Worm (Caenorhabditis elegans) whole organism, mixed stage, embryonic: ENCODE results near the gene fbxa-182.

Experiments
- M03D4.4 ChIP-seq: sonication (generic microtip); optimal IDR thresholded peaks from 2 replicates; lab custom pipeline; 2017; ENCODE audit warnings: mild to moderate bottlenecking, missing genetic modification characterization, missing compliant biosample characterization
- drap-1 ChIP-seq: fragments of 200-800 bp; sonication (Bioruptor generic); optimal IDR thresholded peaks from 3 replicates; lab custom pipeline; 2018; ENCODE audit warnings: mild to moderate bottlenecking, missing genetic modification characterization, missing compliant biosample characterization
- lsy-2 ChIP-seq: fragments of 150-350 bp; optimal IDR thresholded peaks from 2 replicates; lab custom pipeline; 2014; ENCODE audit warnings: missing biosample characterization, missing genetic modification characterization
- mep-1 ChIP-seq: fragments of 150-350 bp; optimal IDR thresholded peaks from 2 replicates; lab custom pipeline; 2017; ENCODE audit warnings: missing biosample characterization, missing genetic modification reagents, missing genetic modification characterization, inconsistent platforms
- mls-2 ChIP-seq: sonication (generic microtip); optimal IDR thresholded peaks from 2 replicates; lab custom pipeline; 2016; ENCODE audit warnings: mild to moderate bottlenecking, missing genetic modification characterization, moderate library complexity, missing compliant biosample characterization
- nhr-76 ChIP-seq: sonication (generic microtip); optimal IDR thresholded peaks from 2 replicates; lab custom pipeline; 2017; ENCODE audit warnings: missing biosample characterization, missing genetic modification characterization
- pha-4 ChIP-seq: fragments of 150-350 bp; optimal IDR thresholded peaks from 2 replicates; lab custom pipeline; 2018; ENCODE audit warnings: missing biosample characterization, missing genetic modification reagents, missing genetic modification characterization
- snpc-4 ChIP-seq: fragments of 150-350 bp; optimal IDR thresholded peaks from 2 replicates; lab custom pipeline; 2014; ENCODE audit warnings: missing biosample characterization, missing genetic modification characterization
- sptf-1 ChIP-seq: sonication (generic microtip); optimal IDR thresholded peaks from 2 replicates; lab custom pipeline; 2017; ENCODE audit warnings: mild to moderate bottlenecking, missing genetic modification characterization, moderate library complexity, missing compliant biosample characterization
- unc-62 ChIP-seq: fragments of 150-350 bp; optimal IDR thresholded peaks from 2 replicates; lab custom pipeline; 2014; ENCODE audit warnings: missing biosample characterization, missing genetic modification reagents, missing genetic modification characterization

ce11 chrII:2403984-2404383 lies 8.6 kb downstream of the fbxa-182 start, which contains the start of gene F16G10.1:
- TF ChIP-seq nhr-76 (tag; lab: Kevin White, UChicago) (no peak), snpc-4 (no peak), sptf-1 (no peak), lsy-2 (tag; lab: Kevin White, UChicago) (no peak), unc-62 (GFP tag; lab: Kevin White, UChicago) (no peak), mep-1 (tag; lab: Kevin White, UChicago) (no peak), M03D4.4 (tag; lab: Kevin White, UChicago) (no peak), drap-1 (GFP tag; lab: Kevin White, UChicago) (no peak), pha-4 (tag; lab: Kevin White, UChicago) (no peak), mls-2 (no peak)
